Worm (Caenorhabditis elegans): ENCODE data around the gene aat-6.

aat-6 gene

DNA sequence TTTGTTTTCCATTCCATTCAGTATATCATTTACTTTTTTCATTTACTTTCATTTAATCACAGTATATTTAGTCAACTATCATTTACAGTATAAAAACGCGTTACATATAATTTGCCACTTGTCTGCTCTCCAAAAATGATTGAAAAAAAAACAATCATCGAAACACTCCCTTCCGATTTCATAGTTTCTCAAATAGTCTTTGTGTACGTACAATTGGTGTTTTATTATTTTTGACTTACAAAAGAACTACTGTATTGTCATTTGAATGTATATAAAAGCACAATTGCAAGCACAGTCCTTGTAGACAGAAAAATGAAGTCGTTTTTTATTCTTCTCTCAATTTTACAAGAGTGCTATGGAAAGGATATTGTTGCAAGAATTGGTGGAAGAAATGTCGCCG is 3.9 kb upstream of the aat-6 start, which contains the start of gene nas-22:
Gene nas-22, plus strand, starts transcription at position 301 of the 400 bp plus-strand sequence.
- TF ChIP-seq mab-5 (tag; optimal IDR thresholded peaks at IDR 0.05) (no peak), unc-120 (tag; optimal IDR thresholded peaks at IDR 0.05; ENCODE audit: poor library complexity, severe bottlenecking) (no peak), elt-3 (tag; optimal IDR thresholded peaks at IDR 0.05) (no peak)

DNA sequence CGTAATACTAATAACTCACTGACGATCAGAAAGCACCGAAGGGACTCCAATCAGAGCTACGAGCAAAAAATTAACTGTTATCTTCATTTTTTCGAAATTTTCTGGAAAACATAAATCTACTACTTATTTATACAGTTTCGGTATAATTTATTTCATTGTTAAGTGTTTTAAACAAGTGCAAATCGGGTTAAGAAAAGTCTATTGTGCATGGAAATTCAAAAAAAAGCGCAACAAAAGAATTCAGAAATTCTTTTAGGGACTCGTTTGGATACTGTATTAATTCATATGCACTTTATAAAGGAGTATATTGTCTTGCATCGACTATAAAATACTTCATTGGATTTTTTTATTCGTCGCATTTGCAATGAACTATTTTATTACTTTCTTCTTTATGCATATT is 1.7 kb upstream of the aat-6 start, which contains the start of the genes nas-20 and nas-21:
Gene nas-20, minus strand, starts transcription at position 101 of the 400 bp plus-strand sequence.
Gene nas-21, plus strand, starts transcription at position 356 of the 400 bp plus-strand sequence.
- TF ChIP-seq mab-5 (tag; optimal IDR thresholded peaks at IDR 0.05) (no peak), ceh-83 (GFP tag; optimal IDR thresholded peaks at IDR 0.05) (no peak), unc-120 (tag; optimal IDR thresholded peaks at IDR 0.05; ENCODE audit: poor library complexity, severe bottlenecking) (no peak), cnd-1 (tag; optimal IDR thresholded peaks at IDR 0.05) (no peak), lin-13 (tag; optimal IDR thresholded peaks at IDR 0.05) (no peak), lsy-2 (tag; optimal IDR thresholded peaks at IDR 0.05) (no peak), M03D4.4 (tag; optimal IDR thresholded peaks at IDR 0.05) (no peak), nhr-76 (tag; optimal IDR thresholded peaks at IDR 0.05) (no peak)

DNA sequence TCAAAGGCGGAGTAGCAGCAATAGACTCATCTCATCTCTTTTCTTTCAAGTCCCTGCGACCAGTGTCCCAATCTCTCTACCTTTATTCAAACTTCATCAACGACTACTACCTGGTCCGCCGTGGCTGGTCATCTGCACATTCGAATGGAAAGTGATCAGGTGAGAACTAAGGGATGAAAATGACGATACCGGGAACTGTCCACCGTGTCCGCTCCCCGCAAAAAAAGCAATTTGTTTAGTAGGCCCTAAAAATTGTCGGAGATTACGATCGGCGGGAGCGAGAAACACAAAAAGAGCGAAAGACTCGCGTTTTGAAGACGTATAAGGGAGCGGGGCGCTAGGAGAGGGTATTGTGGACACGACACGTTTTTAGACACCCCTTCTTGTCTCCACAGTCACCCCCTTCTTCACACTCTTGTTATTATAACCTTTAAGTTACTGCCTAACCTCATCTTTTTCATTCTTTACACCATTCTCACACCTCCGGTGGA is 7.5 kb downstream of the aat-6 start, which contains the start of gene zipt-16:
Gene zipt-16, plus strand, starts transcription at position 51 of the 491 bp plus-strand sequence.
- no peak for TF ChIP-seq lin-13 (tag; optimal IDR thresholded peaks at IDR 0.05)
- no peak for TF ChIP-seq nhr-12 (tag; optimal IDR thresholded peaks at IDR 0.05)
- no peak for TF ChIP-seq nhr-2 (tag; optimal IDR thresholded peaks at IDR 0.05)
- TF ChIP-seq zip-8 (tag; optimal IDR thresholded peaks at IDR 0.05) = no peak
- no peak for TF ChIP-seq unc-120 (tag; optimal IDR thresholded peaks at IDR 0.05; ENCODE audit: poor library complexity, severe bottlenecking)
- no peak for TF ChIP-seq bed-3 (GFP tag; optimal IDR thresholded peaks at IDR 0.05)
- TF ChIP-seq ces-1 (GFP tag; optimal IDR thresholded peaks at IDR 0.05) = no peak
- TF ChIP-seq unc-62 (GFP tag; optimal IDR thresholded peaks at IDR 0.05) = no peak
- TF ChIP-seq sem-2 (GFP tag; optimal IDR thresholded peaks at IDR 0.05) = no peak
- no peak for TF ChIP-seq mls-2 (tag; optimal IDR thresholded peaks at IDR 0.05)
- TF ChIP-seq blmp-1 (tag; optimal IDR thresholded peaks at IDR 0.05) = no peak
- no peak for TF ChIP-seq ceh-39 (tag; optimal IDR thresholded peaks at IDR 0.05)
- TF ChIP-seq drap-1 (GFP tag; optimal IDR thresholded peaks at IDR 0.05) = no peak

DNA sequence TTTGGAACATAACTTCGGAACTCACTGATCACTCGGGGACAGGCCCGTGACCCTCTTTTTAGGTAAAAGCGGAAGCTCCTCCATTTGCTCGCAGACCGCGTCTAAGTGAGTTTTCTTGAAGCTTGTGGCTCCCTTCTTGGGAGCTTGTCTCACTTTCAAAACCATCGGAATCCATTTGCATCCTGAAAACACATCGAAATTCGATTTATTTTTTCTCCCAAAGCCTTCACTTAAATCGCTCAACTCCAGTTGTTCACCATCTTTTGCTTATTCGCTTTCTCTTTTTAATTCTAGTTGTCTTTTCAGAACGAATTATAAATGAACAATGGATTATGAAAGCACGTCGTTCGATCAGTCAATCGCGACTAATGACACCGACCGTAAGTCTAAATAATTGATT is 11.2 kb downstream of the aat-6 start, which contains the start of gene T11F9.1:
Gene T11F9.1, plus strand, starts transcription at position 301 of the 400 bp plus-strand sequence.
- TF ChIP-seq ceh-83 (GFP tag; optimal IDR thresholded peaks at IDR 0.05) (no peak), elt-1 (tag; optimal IDR thresholded peaks at IDR 0.05; ENCODE audit: borderline replicate concordance, insufficient read depth) (no peak), mls-2 (tag; optimal IDR thresholded peaks at IDR 0.05) (no peak), drap-1 (GFP tag; optimal IDR thresholded peaks at IDR 0.05) (no peak), nhr-237 (tag; optimal IDR thresholded peaks at IDR 0.05) (no peak), ham-2 (GFP tag; optimal IDR thresholded peaks at IDR 0.05) (no peak), zip-8 (tag; optimal IDR thresholded peaks at IDR 0.05) (no peak), elt-3 (tag; optimal IDR thresholded peaks at IDR 0.05) (no peak), lsy-2 (tag; optimal IDR thresholded peaks at IDR 0.05) (no peak), unc-120 (tag; optimal IDR thresholded peaks at IDR 0.05; ENCODE audit: poor library complexity, severe bottlenecking) (no peak), cnd-1 (tag; optimal IDR thresholded peaks at IDR 0.05) (no peak), unc-39 (tag; optimal IDR thresholded peaks at IDR 0.05) (no peak), mab-5 (tag; optimal IDR thresholded peaks at IDR 0.05) (no peak), sptf-1 (tag; optimal IDR thresholded peaks at IDR 0.05) (no peak), tbx-8 (GFP tag; optimal IDR thresholded peaks at IDR 0.05) (no peak), sem-2 (GFP tag; optimal IDR thresholded peaks at IDR 0.05) (no peak), ceh-39 (tag; optimal IDR thresholded peaks at IDR 0.05) (no peak), ceh-43 (GFP tag; optimal IDR thresholded peaks at IDR 0.05) (no peak), ztf-11 (tag; optimal IDR thresholded peaks at IDR 0.05) (no peak), unc-62 (GFP tag; optimal IDR thresholded peaks at IDR 0.05) (no peak)

DNA sequence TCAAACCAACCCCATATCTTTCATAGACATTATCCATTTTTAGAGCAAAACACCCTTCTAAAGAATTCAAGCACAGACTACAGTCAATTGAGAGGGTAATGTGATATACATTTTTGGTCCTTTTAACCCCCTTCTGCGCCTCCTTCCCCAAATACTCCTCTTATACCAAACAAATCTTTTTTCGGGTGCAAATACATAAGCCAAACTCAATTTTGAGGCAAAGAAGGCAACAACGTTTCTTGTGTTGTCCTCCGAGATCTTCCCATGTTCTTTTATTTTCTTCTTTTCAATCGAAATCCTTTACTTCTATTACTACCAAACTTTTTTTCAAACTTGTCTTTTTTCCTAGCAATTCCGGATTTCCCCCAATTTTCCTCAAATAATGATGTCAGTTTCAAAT is 15.5 kb downstream of the aat-6 start:
- TF ChIP-seq snpc-4 (tag; optimal IDR thresholded peaks at IDR 0.05) (no peak), cnd-1 (tag; optimal IDR thresholded peaks at IDR 0.05) (no peak), nhr-76 (tag; optimal IDR thresholded peaks at IDR 0.05) (no peak), ces-1 (GFP tag; optimal IDR thresholded peaks at IDR 0.05) (peak; percentile 54)

DNA sequence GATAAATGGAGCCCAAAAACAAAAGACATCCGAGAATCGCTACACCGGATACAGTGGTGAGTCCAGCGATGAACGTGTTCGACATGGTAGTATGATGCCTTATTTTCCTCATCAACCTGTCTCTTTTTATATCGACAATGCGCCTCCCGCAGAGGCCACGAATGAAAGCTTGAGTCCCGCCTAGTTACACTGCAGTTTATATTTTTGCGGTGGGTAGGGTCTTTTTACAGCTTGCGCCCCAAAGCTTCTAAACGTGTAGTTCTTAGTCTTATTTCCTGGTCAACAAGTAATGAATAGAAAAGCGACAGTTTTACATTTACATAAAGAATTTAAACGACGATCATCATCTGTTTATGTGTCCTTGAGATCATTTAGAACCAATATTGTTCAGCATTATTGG is 20.2 kb downstream of the aat-6 start, which contains the start of gene col-156:
Gene col-156, minus strand, starts transcription at position 101 of the 400 bp plus-strand sequence.
- no peak for TF ChIP-seq lin-32 (GFP tag; optimal IDR thresholded peaks at IDR 0.05)
- no peak for TF ChIP-seq unc-62 (GFP tag; optimal IDR thresholded peaks at IDR 0.05)
- TF ChIP-seq elt-3 (tag; optimal IDR thresholded peaks at IDR 0.05) = no peak
- no peak for TF ChIP-seq drap-1 (GFP tag; optimal IDR thresholded peaks at IDR 0.05)
- TF ChIP-seq nhr-237 (tag; optimal IDR thresholded peaks at IDR 0.05) = no peak
- TF ChIP-seq mab-5 (tag; optimal IDR thresholded peaks at IDR 0.05) = no peak
- TF ChIP-seq ztf-11 (tag; optimal IDR thresholded peaks at IDR 0.05) = no peak
- no peak for TF ChIP-seq sem-2 (GFP tag; optimal IDR thresholded peaks at IDR 0.05)
- no peak for TF ChIP-seq lsy-2 (tag; optimal IDR thresholded peaks at IDR 0.05)
- TF ChIP-seq pha-4 (tag; optimal IDR thresholded peaks at IDR 0.05) = no peak
- TF ChIP-seq nhr-28 (tag; optimal IDR thresholded peaks at IDR 0.05) = no peak
- TF ChIP-seq lin-13 (tag; optimal IDR thresholded peaks at IDR 0.05) = no peak
